Worm (Caenorhabditis elegans) whole organism, young adult: ENCODE measurements around the gene sup-35.

Experiments
- C17E4.6 ChIP-seq: fragments of 200-800 bp; sonication (Bioruptor generic); IDR thresholded peaks from 2 replicates; pipeline ENCODE4 v1.3.6; 2022; ENCODE audit warnings: missing genetic modification reagents, missing genetic modification characterization, missing compliant biosample characterization
- F10E7.11 ChIP-seq: sonication (generic microtip); optimal IDR thresholded peaks from 2 replicates; lab custom pipeline; 2017; ENCODE audit warnings: mild to moderate bottlenecking, missing genetic modification characterization, moderate library complexity, missing compliant biosample characterization
- F22D6.2 ChIP-seq: sonication (generic microtip); optimal IDR thresholded peaks from 2 replicates; lab custom pipeline; 2016; ENCODE audit warnings: mild to moderate bottlenecking, missing genetic modification characterization, missing compliant biosample characterization
- F33H1.4 ChIP-seq: fragments of 200-800 bp; sonication (Bioruptor generic); IDR thresholded peaks from 2 replicates; pipeline ENCODE4 v1.3.6; 2022; ENCODE audit warnings: missing genetic modification reagents, missing genetic modification characterization, missing compliant biosample characterization
- F52B5.7 ChIP-seq: sonication (generic microtip); optimal IDR thresholded peaks from 2 replicates; lab custom pipeline; 2016; ENCODE audit warnings: mild to moderate bottlenecking, missing genetic modification characterization, missing compliant biosample characterization
- Y53G8AR.9 ChIP-seq: fragments of 200-800 bp; sonication (Bioruptor generic); conservative IDR thresholded peaks from 2 replicates; pipeline ENCODE4 v1.3.6; 2022; ENCODE audit warnings: missing genetic modification reagents, missing genetic modification characterization, missing compliant biosample characterization
- Y95B8A.8 ChIP-seq: fragments of 200-800 bp; sonication (Bioruptor generic); IDR thresholded peaks from 2 replicates; pipeline ENCODE4 v1.3.6; 2022; ENCODE audit warnings: missing genetic modification reagents, missing genetic modification characterization, missing compliant biosample characterization
- ama-1 ChIP-seq, 3 experiments: fragments of 150-350 bp in 1 of 3; sonication (generic microtip) in 2 of 3; optimal IDR thresholded peaks; 2 replicates each; lab custom pipeline; 2014 to 2018; ENCODE audit warnings: missing biosample characterization in 2 of 3, missing genetic modification characterization in 2 of 3, missing genetic modification reagents in 2 of 3
- attf-5 ChIP-seq: fragments of 200-800 bp; sonication (Bioruptor generic); optimal IDR thresholded peaks from 2 replicates; lab custom pipeline; 2018; ENCODE audit warnings: mild to moderate bottlenecking, missing genetic modification characterization, missing compliant biosample characterization
- bed-2 ChIP-seq: fragments of 200-800 bp; sonication (Bioruptor generic); IDR thresholded peaks from 2 replicates; pipeline ENCODE4 v1.3.6; 2022; ENCODE audit warnings: missing genetic modification reagents, missing genetic modification characterization, missing compliant biosample characterization
- cebp-2 ChIP-seq: fragments of 200-800 bp; sonication (Bioruptor generic); IDR thresholded peaks from 2 replicates; pipeline ENCODE4 v1.3.6; 2022; ENCODE audit warnings: missing genetic modification characterization, missing compliant biosample characterization
- ceh-40 ChIP-seq: fragments of 200-800 bp; sonication (Bioruptor generic); IDR thresholded peaks from 2 replicates; pipeline ENCODE4 v1.3.6; 2022; ENCODE audit warnings: missing genetic modification characterization, missing compliant biosample characterization
- ceh-79 ChIP-seq: sonication (generic microtip); optimal IDR thresholded peaks from 2 replicates; lab custom pipeline; 2017; ENCODE audit warnings: mild to moderate bottlenecking, missing genetic modification characterization, missing compliant biosample characterization
- dox-1 ChIP-seq: fragments of 200-800 bp; sonication (Bioruptor generic); IDR thresholded peaks from 2 replicates; pipeline ENCODE4 v1.3.6; 2022; ENCODE audit warnings: missing genetic modification reagents, missing genetic modification characterization, missing compliant biosample characterization
- efl-1 ChIP-seq: fragments of 150-350 bp; optimal IDR thresholded peaks from 2 replicates; lab custom pipeline; 2014; ENCODE audit warnings: missing biosample characterization, missing genetic modification reagents, missing genetic modification characterization
- gei-17 ChIP-seq: fragments of 200-800 bp; sonication (Bioruptor generic); optimal IDR thresholded peaks from 2 replicates; lab custom pipeline; 2018; ENCODE audit warnings: mild to moderate bottlenecking, missing genetic modification characterization, missing compliant biosample characterization
- hmg-20 ChIP-seq: fragments of 200-800 bp; sonication (Bioruptor generic); IDR thresholded peaks from 2 replicates; pipeline ENCODE4 v1.3.6; 2022; ENCODE audit warnings: missing genetic modification reagents, missing genetic modification characterization, missing compliant biosample characterization
- hrde-1 ChIP-seq: sonication (generic microtip); optimal IDR thresholded peaks from 2 replicates; lab custom pipeline; 2016; ENCODE audit warnings: missing genetic modification characterization, mild to moderate bottlenecking, missing compliant biosample characterization, moderate library complexity, missing genotype, missing genetic modification reagents, borderline replicate concordance
- hsf-1 ChIP-seq: fragments of 200-800 bp; sonication (Bioruptor generic); IDR thresholded peaks from 2 replicates; pipeline ENCODE4 v1.3.6; 2022; ENCODE audit warnings: missing genetic modification reagents, missing genetic modification characterization, missing compliant biosample characterization
- let-526 ChIP-seq: fragments of 200-800 bp; sonication (Bioruptor generic); IDR thresholded peaks from 2 replicates; pipeline ENCODE4 v1.3.6; 2022; ENCODE audit warnings: missing genetic modification reagents, missing genetic modification characterization, missing compliant biosample characterization
- lir-1 ChIP-seq: fragments of 200-800 bp; sonication (Bioruptor generic); conservative IDR thresholded peaks from 2 replicates; pipeline ENCODE4 v1.3.6; 2022; ENCODE audit warnings: missing genetic modification reagents, missing genetic modification characterization, missing compliant biosample characterization
- madf-6 ChIP-seq: fragments of 200-800 bp; sonication (Bioruptor generic); IDR thresholded peaks from 2 replicates; pipeline ENCODE4 v1.3.6; 2022; ENCODE audit warnings: missing genetic modification reagents, missing genetic modification characterization, missing compliant biosample characterization
- mcd-1 ChIP-seq: fragments of 200-800 bp; sonication (Bioruptor generic); IDR thresholded peaks from 2 replicates; pipeline ENCODE4 v1.3.6; 2022; ENCODE audit warnings: missing genetic modification reagents, missing genetic modification characterization, missing compliant biosample characterization
- mel-28 ChIP-seq: sonication (generic microtip); optimal IDR thresholded peaks from 2 replicates; lab custom pipeline; 2016; ENCODE audit warnings: borderline replicate concordance, mild to moderate bottlenecking, missing genetic modification characterization, missing compliant biosample characterization
- nhr-80 ChIP-seq: sonication (generic microtip); optimal IDR thresholded peaks from 2 replicates; lab custom pipeline; 2016; ENCODE audit warnings: missing genetic modification characterization, missing compliant biosample characterization
- pbrm-1 ChIP-seq: fragments of 200-800 bp; sonication (Bioruptor generic); IDR thresholded peaks from 2 replicates; pipeline ENCODE4 v1.3.6; 2022; ENCODE audit warnings: missing genetic modification reagents, missing genetic modification characterization, missing compliant biosample characterization
- pha-4 ChIP-seq: fragments of 150-350 bp; sonication (generic microtip); optimal IDR thresholded peaks from 2 replicates; lab custom pipeline; 2014; ENCODE audit warnings: missing biosample characterization, missing genetic modification reagents, missing genetic modification characterization
- rcor-1 ChIP-seq: fragments of 200-800 bp; sonication (Bioruptor generic); IDR thresholded peaks from 2 replicates; pipeline ENCODE4 v1.3.6; 2022; ENCODE audit warnings: missing genetic modification reagents, missing genetic modification characterization, missing compliant biosample characterization
- rec-8 ChIP-seq, 2 experiments: sonication (generic microtip); optimal IDR thresholded peaks; 2 replicates each; lab custom pipeline; 2016; ENCODE audit warnings: mild to moderate bottlenecking in 2 of 2, missing genetic modification characterization in 2 of 2, missing genetic modification reagents in 2 of 2, missing genotype in 2 of 2, missing biosample characterization in 1 of 2, missing compliant biosample characterization in 1 of 2, moderate library complexity in 1 of 2
- repo-1 ChIP-seq: sonication (generic microtip); optimal IDR thresholded peaks from 2 replicates; lab custom pipeline; 2017; ENCODE audit warnings: mild to moderate bottlenecking, missing genetic modification characterization, missing compliant biosample characterization
- rpc-1 ChIP-seq, 2 experiments: fragments of 150-350 bp in 1 of 2; sonication (generic microtip) in 1 of 2; optimal IDR thresholded peaks; 2 replicates each; lab custom pipeline; 2014 to 2018; ENCODE audit warnings: missing biosample characterization in 1 of 2, missing genetic modification characterization in 1 of 2, missing genetic modification reagents in 1 of 2, missing genotype in 1 of 2
- sdz-38 ChIP-seq: sonication (generic microtip); optimal IDR thresholded peaks from 2 replicates; lab custom pipeline; 2016; ENCODE audit warnings: missing genotype, missing genetic modification characterization, missing compliant biosample characterization
- snpc-1.1 ChIP-seq: sonication (generic microtip); optimal IDR thresholded peaks from 2 replicates; lab custom pipeline; 2017; ENCODE audit warnings: missing genetic modification characterization, mild to moderate bottlenecking, missing compliant biosample characterization, antibody characterized with exemption, moderate library complexity, missing genotype, missing genetic modification reagents; ENCODE audit not compliant: insufficient read depth
- snpc-1.3 ChIP-seq: sonication (generic microtip); optimal IDR thresholded peaks from 2 replicates; lab custom pipeline; 2017; ENCODE audit warnings: missing genetic modification characterization, mild to moderate bottlenecking, missing compliant biosample characterization, antibody characterized with exemption, moderate library complexity, missing genotype, missing genetic modification reagents; ENCODE audit not compliant: insufficient read depth
- snpc-3.4 ChIP-seq: sonication (generic microtip); optimal IDR thresholded peaks from 2 replicates; lab custom pipeline; 2017; ENCODE audit warnings: missing genetic modification characterization, mild to moderate bottlenecking, missing compliant biosample characterization, antibody characterized with exemption, moderate library complexity, missing genotype, missing genetic modification reagents
- somi-1 ChIP-seq: fragments of 200-800 bp; sonication (Bioruptor generic); optimal IDR thresholded peaks from 2 replicates; lab custom pipeline; 2018; ENCODE audit warnings: mild to moderate bottlenecking, missing genetic modification characterization, missing compliant biosample characterization
- sptf-2 ChIP-seq: fragments of 200-800 bp; sonication (Bioruptor generic); optimal IDR thresholded peaks from 2 replicates; lab custom pipeline; 2018; ENCODE audit warnings: mild to moderate bottlenecking, missing genetic modification characterization, missing compliant biosample characterization
- xnd-1 ChIP-seq: sonication (generic microtip); optimal IDR thresholded peaks from 2 replicates; lab custom pipeline; 2016; ENCODE audit warnings: missing genotype, missing genetic modification reagents, missing genetic modification characterization, missing compliant biosample characterization
- zim-3 ChIP-seq: sonication (generic microtip); optimal IDR thresholded peaks from 2 replicates; lab custom pipeline; 2017; ENCODE audit warnings: mild to moderate bottlenecking, missing genetic modification characterization, moderate library complexity, missing compliant biosample characterization
- ztf-18 ChIP-seq: sonication (generic microtip); optimal IDR thresholded peaks from 2 replicates; lab custom pipeline; 2016; ENCODE audit warnings: missing genotype, mild to moderate bottlenecking, missing genetic modification characterization, missing compliant biosample characterization
- ztf-25 ChIP-seq: fragments of 200-800 bp; sonication (Bioruptor generic); IDR thresholded peaks from 2 replicates; pipeline ENCODE4 v1.3.6; 2022; ENCODE audit warnings: missing genetic modification reagents, missing genetic modification characterization, missing compliant biosample characterization

The sup-35 gene

ce11 chrIII:11076743-11077142, 42.3 kb downstream of the sup-35 start:
- TF ChIP-seq somi-1 (GFP tag; lab: Kevin White, UChicago), result no peak
- no peak for TF ChIP-seq let-526 (GFP tag; lab: Robert Waterston, UW)
- no peak for TF ChIP-seq zim-3 (tag; lab: Kevin White, UChicago)
- TF ChIP-seq gei-17 (GFP tag; lab: Kevin White, UChicago), result no peak
- TF ChIP-seq ztf-25 (GFP tag; lab: Robert Waterston, UW), result no peak
- no peak for TF ChIP-seq rec-8 (tag; optimal IDR thresholded peaks at IDR 0.05; lab: Kevin White, UChicago)
- no peak for TF ChIP-seq C17E4.6
- no peak for TF ChIP-seq hrde-1
- no peak for TF ChIP-seq pbrm-1 (GFP tag; lab: Robert Waterston, UW)

DNA sequence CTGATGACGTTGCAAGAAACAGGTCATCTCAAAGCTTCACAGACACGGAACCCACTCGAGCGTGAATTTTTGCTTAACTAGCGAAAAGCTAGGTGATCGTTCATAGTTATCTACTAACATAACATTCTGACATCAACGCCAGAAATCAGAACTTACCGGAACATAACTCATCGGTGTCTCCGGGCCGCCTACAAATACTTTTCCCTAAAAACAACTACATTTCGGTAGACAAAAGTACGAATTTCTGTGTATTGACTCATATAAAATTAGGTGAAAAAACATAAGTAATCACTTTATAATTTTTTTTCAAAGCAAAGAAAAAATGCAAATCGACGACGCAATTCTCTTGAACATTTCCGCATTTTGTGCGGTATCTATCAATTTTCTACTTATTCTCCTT, 44.8 kb downstream of the sup-35 start, which contains the start of gene str-261:
str-261 (plus strand) TSS at position 301 of the 400 bp plus-strand sequence.
- TF ChIP-seq snpc-3.4 (tag; lab: Kevin White, UChicago) (no peak), hmg-20 (GFP tag; lab: Robert Waterston, UW) (no peak)

DNA sequence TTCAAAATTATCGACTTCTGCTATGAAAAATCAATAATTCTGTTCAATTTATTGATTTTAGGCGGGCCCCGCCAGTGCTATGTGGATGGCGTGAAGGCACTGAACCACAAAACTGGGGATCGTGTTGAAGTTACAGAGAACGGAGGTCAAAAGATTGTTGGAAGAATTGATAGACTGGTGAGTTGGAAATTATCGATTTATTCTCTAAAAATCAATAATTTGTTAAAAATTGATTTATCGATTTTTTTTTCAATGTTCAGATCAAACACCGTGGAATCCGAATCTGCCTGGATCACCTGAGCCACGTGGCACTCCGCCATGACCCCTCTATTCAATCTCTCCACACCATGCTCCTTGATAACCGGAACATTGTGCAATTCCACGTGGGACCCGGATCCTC, 48.8 kb downstream of the sup-35 start:
- TF ChIP-seq Y95B8A.8 (no peak), let-526 (GFP tag; lab: Robert Waterston, UW) (no peak), F22D6.2 (tag; lab: Kevin White, UChicago) (no peak), efl-1 (GFP tag; lab: Kevin White, UChicago) (no peak), F10E7.11 (tag; lab: Kevin White, UChicago) (no peak), zim-3 (tag; lab: Kevin White, UChicago) (no peak)

DNA sequence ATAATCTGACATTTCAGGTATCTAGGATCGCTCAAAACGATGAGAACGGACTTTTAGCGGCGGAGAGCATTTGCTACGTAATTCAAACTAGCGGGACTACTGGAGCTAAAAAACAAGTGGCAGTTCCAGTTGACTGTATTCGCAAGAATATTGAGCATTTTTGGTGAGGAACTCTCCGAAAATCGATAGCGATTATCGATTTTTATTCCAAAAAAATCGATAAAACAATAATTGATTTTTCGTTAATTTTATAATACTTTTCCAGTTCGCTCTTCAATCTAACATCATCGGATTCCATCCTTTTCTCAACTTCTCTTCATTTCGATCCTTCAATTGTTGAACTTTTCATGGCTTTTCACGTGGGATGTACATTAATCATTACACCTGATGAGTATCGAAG, 49.8 kb downstream of the sup-35 start:
- TF ChIP-seq F52B5.7 (tag; lab: Kevin White, UChicago), result no peak
- TF ChIP-seq ceh-79 (tag; lab: Kevin White, UChicago), result no peak
- no peak for TF ChIP-seq sptf-2 (GFP tag; lab: Kevin White, UChicago)
- no peak for TF ChIP-seq xnd-1 (tag; lab: Kevin White, UChicago)
- TF ChIP-seq repo-1 (tag; lab: Kevin White, UChicago), result no peak
- TF ChIP-seq Y53G8AR.9 (GFP tag; lab: Robert Waterston, UW), result no peak
- no peak for TF ChIP-seq hsf-1 (GFP tag; lab: Robert Waterston, UW)
- TF ChIP-seq pha-4 (tag; lab: Kevin White, UChicago), result no peak
- no peak for TF ChIP-seq F33H1.4 (GFP tag; lab: Robert Waterston, UW)
- no peak for TF ChIP-seq snpc-1.1 (tag; lab: Kevin White, UChicago)
- TF ChIP-seq cebp-2, result no peak
- TF ChIP-seq, all 124 proteins: peak for 0

- TF ChIP-seq rpc-1 (optimal IDR thresholded peaks at IDR 0.05; lab: Kevin White, UChicago) (no peak), rpc-1 (tag; optimal IDR thresholded peaks at IDR 0.05; lab: Kevin White, UChicago) (no peak), ztf-18 (tag; lab: Kevin White, UChicago) (no peak), snpc-1.3 (tag; lab: Kevin White, UChicago) (no peak), attf-5 (GFP tag; lab: Kevin White, UChicago) (no peak), rcor-1 (GFP tag; lab: Robert Waterston, UW) (no peak), ceh-40 (GFP tag; lab: Robert Waterston, UW) (no peak), mcd-1 (no peak), lir-1 (GFP tag; lab: Robert Waterston, UW) (no peak), sptf-2 (GFP tag; lab: Kevin White, UChicago) (no peak), bed-2 (GFP tag; lab: Robert Waterston, UW) (no peak), ama-1 (optimal IDR thresholded peaks at IDR 0.05; lab: Kevin White, UChicago) (no peak), ama-1 (GFP tag; optimal IDR thresholded peaks at IDR 0.05; lab: Kevin White, UChicago) (no peak), sdz-38 (tag; lab: Kevin White, UChicago) (no peak), ztf-25 (GFP tag; lab: Robert Waterston, UW) (no peak), dox-1 (GFP tag; lab: Robert Waterston, UW) (no peak), mel-28 (no peak), nhr-80 (tag; lab: Kevin White, UChicago) (no peak), madf-6 (GFP tag; lab: Robert Waterston, UW) (no peak), hmg-20 (GFP tag; lab: Robert Waterston, UW) (no peak)
Observed at ce11 chrIII:11068553-11068952, 50.5 kb downstream of the sup-35 start, which contains the start of gene W09D6.1. Gene W09D6.1, plus strand, starts transcription at chrIII:11068853.
